Fruit fly (Drosophila melanogaster) whole organism, embryonic: Measurements from ENCODE around the gene CG3902.
A peak's percentile ranks its signal among the peaks of the same experiment; 100 is the strongest.

Source experiments
- CG10543 ChIP-seq: fragments of 200-800 bp; sonication (Bioruptor generic); optimal IDR thresholded peaks from 3 replicates; lab custom pipeline; 2017; ENCODE audit warnings: missing biosample characterization, mild to moderate bottlenecking, missing genetic modification characterization, moderate library complexity
- CG11398 ChIP-seq: fragments of 200-800 bp; sonication (Bioruptor generic); optimal IDR thresholded peaks from 2 replicates; lab custom pipeline; 2016; ENCODE audit warnings: missing biosample characterization, missing genetic modification characterization
- CG12219 ChIP-seq: fragments of 200-800 bp; sonication (Bioruptor generic); optimal IDR thresholded peaks from 3 replicates; lab custom pipeline; 2018; ENCODE audit warnings: missing biosample characterization, mild to moderate bottlenecking, missing genetic modification characterization
- CG13624 ChIP-seq: fragments of 200-800 bp; sonication (Bioruptor generic); optimal IDR thresholded peaks from 2 replicates; lab custom pipeline; 2016; ENCODE audit warnings: missing biosample characterization, missing genetic modification characterization
- CG14441 ChIP-seq: fragments of 200-800 bp; sonication (Bioruptor generic); IDR thresholded peaks from 2 replicates; pipeline ENCODE4 v1.3.6; 2022; ENCODE audit warnings: missing biosample characterization, missing genetic modification characterization
- CG1602 ChIP-seq: fragments of 200-800 bp; sonication (Bioruptor generic); optimal IDR thresholded peaks from 3 replicates; lab custom pipeline; 2016; ENCODE audit warnings: missing biosample characterization, missing genetic modification characterization
- CG17361 ChIP-seq: fragments of 200-800 bp; sonication (Bioruptor generic); IDR thresholded peaks from 3 replicates; pipeline ENCODE4 v1.3.6; 2022; ENCODE audit warnings: missing biosample characterization, missing genetic modification characterization
- CG1832 ChIP-seq: fragments of 200-800 bp; sonication (Bioruptor generic); optimal IDR thresholded peaks from 2 replicates; lab custom pipeline; 2017; ENCODE audit warnings: missing biosample characterization, mild to moderate bottlenecking, missing genetic modification characterization, inconsistent platforms
- CG18599 ChIP-seq: fragments of 200-800 bp; sonication (Bioruptor generic); optimal IDR thresholded peaks from 3 replicates; lab custom pipeline; 2017; ENCODE audit warnings: missing biosample characterization, missing genetic modification characterization, mild to moderate bottlenecking, moderate library complexity, missing genetic modification reagents
- CG32532 ChIP-seq: fragments of 200-800 bp; sonication (Bioruptor generic); IDR thresholded peaks from 2 replicates; pipeline ENCODE4 v1.3.6; 2022; ENCODE audit warnings: missing biosample characterization, missing genetic modification characterization
- CG4360 ChIP-seq: fragments of 200-800 bp; sonication (Bioruptor generic); IDR thresholded peaks from 2 replicates; pipeline ENCODE4 v1.3.6; 2022; ENCODE audit warnings: missing biosample characterization, missing genetic modification characterization
- CG5180 ChIP-seq: fragments of 200-800 bp; sonication (Bioruptor generic); optimal IDR thresholded peaks from 3 replicates; lab custom pipeline; 2017; ENCODE audit warnings: missing biosample characterization, missing genetic modification characterization, mild to moderate bottlenecking, moderate library complexity, missing genetic modification reagents
- CG6654 ChIP-seq: fragments of 200-800 bp; sonication (Bioruptor generic); optimal IDR thresholded peaks from 2 replicates; lab custom pipeline; 2017; ENCODE audit warnings: missing biosample characterization, mild to moderate bottlenecking, missing genetic modification characterization
- CG6689 ChIP-seq: fragments of 200-800 bp; sonication (Bioruptor generic); IDR thresholded peaks from 2 replicates; pipeline ENCODE4 v1.3.6; 2022; ENCODE audit warnings: missing biosample characterization, missing genetic modification characterization
- Deaf1 ChIP-seq: fragments of 200-800 bp; optimal IDR thresholded peaks from 3 replicates; lab custom pipeline; 2019; ENCODE audit warnings: missing biosample characterization, mild to moderate bottlenecking, missing genetic modification characterization, moderate library complexity
- Ets65A ChIP-seq: fragments of 200-800 bp; sonication (Bioruptor generic); peaks from one replicate; lab custom pipeline; 2016; ENCODE audit warnings: missing biosample characterization, missing genetic modification characterization
- NK7.1 ChIP-seq: fragments of 200-800 bp; sonication (Bioruptor generic); optimal IDR thresholded peaks from 3 replicates; lab custom pipeline; 2016; ENCODE audit warnings: missing biosample characterization, missing genetic modification characterization
- Oaz ChIP-seq: fragments of 200-800 bp; sonication (Bioruptor generic); IDR thresholded peaks from 2 replicates; pipeline ENCODE4 v1.3.6; 2022; ENCODE audit warnings: missing biosample characterization, missing genetic modification characterization
- Sox102F ChIP-seq: fragments of 200-800 bp; sonication (Bioruptor generic); optimal IDR thresholded peaks from 2 replicates; lab custom pipeline; 2018; ENCODE audit warnings: missing biosample characterization, mild to moderate bottlenecking, missing genetic modification characterization, moderate library complexity
- abd-A ChIP-seq: fragments of 200-800 bp; sonication (Bioruptor generic); optimal IDR thresholded peaks from 3 replicates; lab custom pipeline; 2019; ENCODE audit warnings: missing biosample characterization, mild to moderate bottlenecking, missing genetic modification characterization, moderate library complexity
- al ChIP-seq: fragments of 200-800 bp; sonication (Bioruptor generic); IDR thresholded peaks from 2 replicates; pipeline ENCODE4 v1.3.6; 2022; ENCODE audit warnings: missing biosample characterization, missing genetic modification characterization
- bsh ChIP-seq, 2 experiments: fragments of 200-800 bp; sonication (Bioruptor generic); optimal IDR thresholded peaks; 2 replicates each; lab custom pipeline; 2017 to 2018; ENCODE audit warnings: mild to moderate bottlenecking in 2 of 2, missing biosample characterization in 2 of 2, missing genetic modification characterization in 2 of 2, moderate library complexity in 1 of 2
- chinmo ChIP-seq: fragments of 200-800 bp; sonication (Bioruptor generic); IDR thresholded peaks from 4 replicates; pipeline ENCODE4 v1.3.6; 2022; ENCODE audit warnings: missing biosample characterization, missing genetic modification characterization; ENCODE audit not compliant: partially characterized antibody
- cwo ChIP-seq: fragments of 200-800 bp; sonication (Bioruptor generic); optimal IDR thresholded peaks from 3 replicates; lab custom pipeline; 2017; ENCODE audit warnings: missing biosample characterization, missing genetic modification characterization, mild to moderate bottlenecking, moderate library complexity, missing genetic modification reagents
- ems ChIP-seq: fragments of 200-800 bp; sonication (Bioruptor generic); optimal IDR thresholded peaks from 3 replicates; lab custom pipeline; 2016; ENCODE audit warnings: missing biosample characterization, missing genetic modification characterization
- exex ChIP-seq: fragments of 200-800 bp; sonication (Bioruptor generic); optimal IDR thresholded peaks from 4 replicates; lab custom pipeline; 2018; ENCODE audit warnings: missing biosample characterization, mild to moderate bottlenecking, missing genetic modification characterization, moderate library complexity
- fd102C ChIP-seq: fragments of 200-800 bp; sonication (Bioruptor generic); optimal IDR thresholded peaks from 2 replicates; lab custom pipeline; 2018; ENCODE audit warnings: missing biosample characterization, mild to moderate bottlenecking, missing genetic modification characterization, moderate library complexity
- fd96Cb ChIP-seq: fragments of 200-800 bp; sonication (Bioruptor generic); optimal IDR thresholded peaks from 2 replicates; lab custom pipeline; 2018; ENCODE audit warnings: missing biosample characterization, mild to moderate bottlenecking, missing genetic modification characterization, moderate library complexity
- grau ChIP-seq: fragments of 200-800 bp; optimal IDR thresholded peaks from 3 replicates; lab custom pipeline; 2019; ENCODE audit warnings: missing biosample characterization, mild to moderate bottlenecking, missing genetic modification characterization, moderate library complexity
- grn ChIP-seq: fragments of 200-800 bp; sonication (Bioruptor generic); optimal IDR thresholded peaks from 3 replicates; lab custom pipeline; 2017; ENCODE audit warnings: missing biosample characterization, missing genetic modification characterization
- inv ChIP-seq: fragments of 200-800 bp; sonication (Bioruptor generic); IDR thresholded peaks from 2 replicates; pipeline ENCODE4 v1.3.6; 2022; ENCODE audit warnings: missing biosample characterization, missing genetic modification characterization; ENCODE audit not compliant: partially characterized antibody
- mirr ChIP-seq: fragments of 200-800 bp; sonication (Bioruptor generic); optimal IDR thresholded peaks from 3 replicates; lab custom pipeline; 2018; ENCODE audit warnings: missing biosample characterization, mild to moderate bottlenecking, missing genetic modification characterization
- org-1 ChIP-seq: fragments of 200-800 bp; sonication (Bioruptor generic); optimal IDR thresholded peaks from 2 replicates; lab custom pipeline; 2017; ENCODE audit warnings: missing biosample characterization, missing genetic modification characterization
- scrt ChIP-seq: fragments of 200-800 bp; sonication (Bioruptor generic); optimal IDR thresholded peaks from 2 replicates; lab custom pipeline; 2018; ENCODE audit warnings: missing biosample characterization, mild to moderate bottlenecking, missing genetic modification characterization, moderate library complexity
- slbo ChIP-seq: fragments of 200-800 bp; sonication (Bioruptor generic); IDR thresholded peaks from 2 replicates; pipeline ENCODE4 v1.3.6; 2022; ENCODE audit warnings: missing biosample characterization, missing genetic modification characterization
- stwl ChIP-seq: fragments of 200-800 bp; sonication (Bioruptor generic); optimal IDR thresholded peaks from 3 replicates; lab custom pipeline; 2018; ENCODE audit warnings: missing biosample characterization, mild to moderate bottlenecking, missing genetic modification characterization, moderate library complexity
- unc-4 ChIP-seq: fragments of 200-800 bp; sonication (Bioruptor generic); IDR thresholded peaks from 2 replicates; pipeline ENCODE4 v1.3.6; 2022; ENCODE audit warnings: missing biosample characterization, missing genetic modification characterization; ENCODE audit not compliant: partially characterized antibody
- yki ChIP-seq: fragments of >200 bp; optimal IDR thresholded peaks from 3 replicates; lab custom pipeline; 2018

Gene CG3902

dm6 chr3L:18945938-18946337 is 47.8 kb upstream of the CG3902 start, which contains the start of gene CG32204:
CG32204 (minus strand) TSS chr3L:18946038.
- TF ChIP-seq Ets65A = peak; percentile 82
- no peak for TF ChIP-seq CG1602
- peak; percentile 82 for TF ChIP-seq Deaf1
- TF ChIP-seq CG1832 = no peak
- no peak for TF ChIP-seq CG12219 (GFP tag; lab: Kevin White, UChicago)
- TF ChIP-seq slbo (GFP tag; lab: Robert Waterston, UW) = no peak
- 0 out of 4 replicates have a peak, but pooled peaks have one; percentile 24 for TF ChIP-seq chinmo (GFP tag; lab: Robert Waterston, UW)
- TF ChIP-seq scrt (GFP tag; lab: Kevin White, UChicago) = peak; percentile 46
- TF ChIP-seq CG11398 = no peak
- peak; percentile 23 for TF ChIP-seq abd-A (tag; lab: Kevin White, UChicago)

dm6 chr3L:18924790-18925189 is 26.7 kb upstream of the CG3902 start, which contains the start of gene CG43049:
CG43049 (plus strand) TSS chr3L:18925090.
- TF ChIP-seq inv (GFP tag; lab: Robert Waterston, UW) (no peak), yki (lab: Kevin White, UChicago) (no peak), CG6654 (GFP tag; lab: Kevin White, UChicago) (no peak), CG14441 (GFP tag; lab: Robert Waterston, UW) (no peak)

DNA sequence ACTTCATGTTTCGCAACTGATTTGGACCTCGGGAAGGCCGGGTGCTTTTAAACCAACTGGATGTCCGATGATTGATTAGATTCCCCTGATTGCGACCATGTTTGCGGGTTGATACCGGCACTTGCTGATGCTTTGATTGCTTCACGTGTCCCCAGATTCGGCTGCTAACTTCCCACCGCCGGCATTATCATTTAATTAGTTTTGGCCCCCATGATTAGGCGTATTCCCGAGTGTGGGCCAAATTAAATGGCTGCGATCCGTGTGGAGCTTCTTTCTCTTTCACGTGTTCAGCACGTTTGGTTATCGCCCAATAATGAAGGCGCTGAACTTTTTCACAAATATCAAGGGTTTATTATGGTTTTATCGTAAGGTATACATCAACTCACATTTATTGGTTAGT is 24.0 kb upstream of the CG3902 start, which contains the start of gene CG3819:
CG3819 (minus strand) TSS at position 23 of the 400 bp plus-strand sequence.
- no peak for TF ChIP-seq stwl (tag; lab: Kevin White, UChicago)
- no peak for TF ChIP-seq Oaz (GFP tag; lab: Robert Waterston, UW)
- peak; percentile 71 for TF ChIP-seq mirr (GFP tag; lab: Kevin White, UChicago)
- no peak for TF ChIP-seq Sox102F (GFP tag; lab: Kevin White, UChicago)
- no peak for TF ChIP-seq ems (GFP tag; lab: Kevin White, UChicago)
- TF ChIP-seq yki (lab: Kevin White, UChicago) = no peak
- peak; percentile 82 for TF ChIP-seq grn (GFP tag; lab: Kevin White, UChicago)
- TF ChIP-seq CG32532 (GFP tag; lab: Robert Waterston, UW) = no peak
- no peak for TF ChIP-seq CG13624
- no peak for TF ChIP-seq CG6689 (GFP tag; lab: Robert Waterston, UW)
- no peak for TF ChIP-seq fd102C (GFP tag; lab: Kevin White, UChicago)
- peak; percentile 94 for TF ChIP-seq cwo (GFP tag; lab: Kevin White, UChicago)
- no peak for TF ChIP-seq fd96Cb (tag; lab: Kevin White, UChicago)
- no peak for TF ChIP-seq NK7.1
- TF ChIP-seq CG18599 (GFP tag; lab: Kevin White, UChicago) = peak; percentile 4
- peak; percentile 83 for TF ChIP-seq exex
- no peak for TF ChIP-seq grau (tag; lab: Kevin White, UChicago)
- TF ChIP-seq al (GFP tag; lab: Robert Waterston, UW) = no peak
- TF ChIP-seq CG5180 = no peak
- no peak for TF ChIP-seq unc-4 (GFP tag; lab: Robert Waterston, UW)
- TF ChIP-seq org-1 (GFP tag; lab: Kevin White, UChicago) = no peak
- no peak for TF ChIP-seq slbo (GFP tag; lab: Robert Waterston, UW)
- no peak for TF ChIP-seq CG17361 (GFP tag; lab: Robert Waterston, UW)
- no peak for TF ChIP-seq CG4360 (GFP tag; lab: Robert Waterston, UW)
- TF ChIP-seq CG10543 (GFP tag; lab: Kevin White, UChicago) = no peak
- TF ChIP-seq bsh (GFP tag; optimal IDR thresholded peaks at IDR 0.05; lab: Kevin White, UChicago) = no peak
- TF ChIP-seq, all 482 proteins: peak for 5
